Worm (Caenorhabditis elegans) whole organism, L4 larva: Measurements from ENCODE around the gene ech-9.

Experiments
- ceh-28 ChIP-seq: fragments of 150-350 bp; optimal IDR thresholded peaks from 2 replicates; lab custom pipeline; 2014; ENCODE audit warnings: missing biosample characterization, missing genetic modification reagents, missing genetic modification characterization
- nhr-6 ChIP-seq: fragments of 150-350 bp; optimal IDR thresholded peaks from 2 replicates; lab custom pipeline; 2014; ENCODE audit warnings: missing biosample characterization, missing genetic modification characterization
- saeg-2 ChIP-seq: fragments of 200-800 bp; sonication (Bioruptor generic); IDR thresholded peaks from 2 replicates; pipeline ENCODE4 v1.3.6; 2022; ENCODE audit warnings: missing genetic modification reagents, missing genetic modification characterization, missing compliant biosample characterization

ce11 chrIV:10251261-10251660 lies 16.1 kb upstream of the ech-9 start:
- no peak for TF ChIP-seq nhr-6 (tag; lab: Kevin White, UChicago)
- TF ChIP-seq saeg-2 (GFP tag; lab: Robert Waterston, UW) = no peak
- TF ChIP-seq ceh-28 (tag; lab: Kevin White, UChicago) = no peak
